Fruit fly (Drosophila melanogaster): ENCODE data around the gene plh.

The plh gene

DNA sequence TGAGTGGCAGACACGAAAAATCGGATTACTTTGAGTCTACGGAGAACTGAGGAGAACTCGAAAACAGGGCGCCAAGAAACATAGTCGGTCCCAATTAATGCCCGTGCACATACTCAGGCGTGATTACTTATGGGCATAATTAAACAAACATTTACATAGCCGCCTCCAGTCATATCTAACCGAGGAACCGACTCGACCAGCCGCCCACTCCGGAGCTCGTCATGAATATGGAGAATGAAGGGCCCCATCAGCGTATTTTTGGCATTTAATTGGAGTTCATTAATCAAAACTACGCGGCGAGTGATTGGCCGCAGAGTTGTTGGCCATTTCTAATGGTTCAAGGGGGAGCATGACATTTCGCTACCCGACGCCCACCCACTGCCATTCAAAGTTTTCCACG is 29.5 kb upstream of the plh start (continued):
- TF ChIP-seq CG17361 (GFP tag; IDR thresholded peaks at IDR 0.05), result no peak
- TF ChIP-seq nerfin-1 (tag; optimal IDR thresholded peaks at IDR 0.05), result no peak
- no peak for TF ChIP-seq Ptx1 (GFP tag; IDR thresholded peaks at IDR 0.05)
- no peak for TF ChIP-seq CG7556 (GFP tag; optimal IDR thresholded peaks at IDR 0.05)
- 0 out of 3 replicates have a peak, but pooled peaks have one; percentile 41 for TF ChIP-seq CG3726 (GFP tag; IDR thresholded peaks at IDR 0.05)
- TF ChIP-seq abd-A (tag; optimal IDR thresholded peaks at IDR 0.05), result no peak
- no peak for TF ChIP-seq slp2 (GFP tag; optimal IDR thresholded peaks at IDR 0.05)
- no peak for TF ChIP-seq ab (GFP tag; optimal IDR thresholded peaks at IDR 0.05)
- no peak for TF ChIP-seq prd (optimal IDR thresholded peaks at IDR 0.05)
- TF ChIP-seq prd (GFP tag; IDR thresholded peaks at IDR 0.05), result no peak
- TF ChIP-seq Gug (GFP tag; IDR thresholded peaks at IDR 0.05), result no peak
- TF ChIP-seq NC2α (GFP tag; optimal IDR thresholded peaks at IDR 0.05), result no peak
- TF ChIP-seq Dek (tag; optimal IDR thresholded peaks at IDR 0.05), result no peak
- no peak for TF ChIP-seq lov (optimal IDR thresholded peaks at IDR 0.05)
- 0 out of 3 replicates have a peak, but pooled peaks have one; percentile 20 for TF ChIP-seq lov (GFP tag; IDR thresholded peaks at IDR 0.05)
- TF ChIP-seq Nf-YB (GFP tag; optimal IDR thresholded peaks at IDR 0.05), result no peak
- TF ChIP-seq chinmo (GFP tag; IDR thresholded peaks at IDR 0.05; ENCODE audit: partially characterized antibody), result 0 out of 4 replicates have a peak, but pooled peaks have one; percentile 54
- TF ChIP-seq zen2 (GFP tag; IDR thresholded peaks at IDR 0.05; ENCODE audit: partially characterized antibody), result no peak
- TF ChIP-seq CG3163 (GFP tag; optimal IDR thresholded peaks at IDR 0.05), result no peak
- peak; percentile 44 for TF ChIP-seq vvl (GFP tag; IDR thresholded peaks at IDR 0.05)
- TF ChIP-seq NFAT (GFP tag; IDR thresholded peaks at IDR 0.05), result no peak

DNA sequence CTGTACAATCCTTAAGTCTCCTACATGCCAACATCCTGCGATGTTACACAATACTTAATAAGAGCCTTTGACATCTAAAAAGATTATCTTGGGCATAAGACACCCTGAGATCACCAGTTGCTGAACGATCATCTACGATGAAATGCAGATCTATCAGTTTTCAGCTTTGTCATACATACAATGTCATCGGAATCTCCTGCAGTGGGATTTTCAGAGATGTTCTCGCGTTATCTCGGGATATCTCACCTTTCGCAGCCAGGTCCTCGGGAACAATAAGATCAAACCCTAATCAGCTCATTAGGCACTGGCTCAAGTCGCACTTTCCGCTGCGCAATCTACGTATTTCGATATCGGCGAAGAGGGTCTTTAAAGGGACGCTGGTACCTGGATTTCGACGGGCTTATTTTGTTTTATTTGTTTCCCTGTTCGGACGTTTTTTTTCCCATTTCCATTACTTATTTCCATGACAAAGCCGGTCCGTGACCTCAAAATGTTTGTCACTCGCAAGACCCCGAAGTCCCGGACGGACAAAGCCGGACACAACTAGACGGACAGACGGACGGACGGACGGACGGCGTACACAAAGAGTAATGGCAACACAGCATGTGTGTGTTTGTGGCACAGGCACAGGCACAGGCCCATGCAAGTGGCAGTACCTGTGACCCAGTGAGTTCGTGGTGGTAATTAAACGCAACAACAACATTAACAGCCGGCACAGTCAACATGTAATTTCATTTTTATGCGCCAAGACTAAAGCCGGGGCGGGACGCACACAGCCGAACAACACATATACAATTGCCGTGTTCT is 28.0 kb upstream of the plh start:
- TF ChIP-seq gsb-n (tag; optimal IDR thresholded peaks at IDR 0.05) (peak; percentile 17), HmgD (GFP tag; optimal IDR thresholded peaks at IDR 0.05) (no peak), CG15479 (GFP tag; optimal IDR thresholded peaks at IDR 0.05) (peak; percentile 100), sr (GFP tag; IDR thresholded peaks at IDR 0.05) (no peak), Ssrp (tag; optimal IDR thresholded peaks at IDR 0.05) (no peak), zen (tag; optimal IDR thresholded peaks at IDR 0.05) (peak; percentile 97), vfl (GFP tag; optimal IDR thresholded peaks at IDR 0.05) (no peak), gcm2 (GFP tag; optimal IDR thresholded peaks at IDR 0.05) (no peak), tgo (GFP tag; IDR thresholded peaks at IDR 0.05) (no peak), Sox102F (GFP tag; optimal IDR thresholded peaks at IDR 0.05) (no peak), Doc2 (GFP tag; IDR thresholded peaks at IDR 0.05) (no peak), ci (GFP tag; IDR thresholded peaks at IDR 0.05) (peak; percentile 47; the same call in 1 of the 3 replicates), chn (GFP tag; optimal IDR thresholded peaks at IDR 0.05) (no peak), cato (GFP tag; optimal IDR thresholded peaks at IDR 0.05; ENCODE audit: borderline replicate concordance) (no peak), Dp (GFP tag; optimal IDR thresholded peaks at IDR 0.05) (no peak), lmd (GFP tag; IDR thresholded peaks at IDR 0.05) (no peak), CG1233 (GFP tag; optimal IDR thresholded peaks at IDR 0.05) (peak; percentile 20), kni (GFP tag; optimal IDR thresholded peaks at IDR 0.05) (peak; percentile 92), NFAT (GFP tag; IDR thresholded peaks at IDR 0.05) (no peak), CG2678 (tag; optimal IDR thresholded peaks at IDR 0.05) (peak; percentile 2), Oli (tag; optimal IDR thresholded peaks at IDR 0.05) (no peak), CG5180 (GFP tag; optimal IDR thresholded peaks at IDR 0.05) (peak; percentile 0), CG2199 (GFP tag; IDR thresholded peaks at IDR 0.05) (peak; percentile 74; the same call in 2 of the 3 replicates), ken (GFP tag; IDR thresholded peaks at IDR 0.05) (no peak), CG9437 (GFP tag; optimal IDR thresholded peaks at IDR 0.05) (no peak), dati (GFP tag; IDR thresholded peaks at IDR 0.05) (no peak), Drgx (GFP tag; IDR thresholded peaks at IDR 0.05) (no peak), CG8924 (tag; optimal IDR thresholded peaks at IDR 0.05) (no peak), abd-A (tag; optimal IDR thresholded peaks at IDR 0.05) (peak; percentile 44), CG14050 (GFP tag; IDR thresholded peaks at IDR 0.05) (no peak), CG10959 (GFP tag; IDR thresholded peaks at IDR 0.05) (no peak)
